Worm (Caenorhabditis elegans) whole organism, L2 larva: ENCODE data around the gene pld-1.

Source experiments
- C34F6.9 ChIP-seq: fragments of 150-350 bp; optimal IDR thresholded peaks from 2 replicates; lab custom pipeline; 2014; ENCODE audit warnings: missing biosample characterization, missing genetic modification characterization
- F13H6.1 ChIP-seq: sonication (generic microtip); optimal IDR thresholded peaks from 2 replicates; lab custom pipeline; 2016; ENCODE audit warnings: missing genetic modification characterization, missing compliant biosample characterization
- R02D3.7 ChIP-seq: fragments of 150-350 bp; optimal IDR thresholded peaks from 2 replicates; lab custom pipeline; 2014; ENCODE audit warnings: missing biosample characterization, missing genetic modification characterization
- Y55F3AM.14 ChIP-seq: fragments of 200-800 bp; sonication (Bioruptor generic); optimal IDR thresholded peaks from 2 replicates; lab custom pipeline; 2018; ENCODE audit warnings: mild to moderate bottlenecking, missing genetic modification characterization, missing compliant biosample characterization
- alr-1 ChIP-seq: fragments of 150-350 bp; optimal IDR thresholded peaks from 2 replicates; lab custom pipeline; 2014; ENCODE audit warnings: missing biosample characterization, missing genetic modification characterization
- aly-2 ChIP-seq: fragments of 150-350 bp; optimal IDR thresholded peaks from 2 replicates; lab custom pipeline; 2014; ENCODE audit warnings: missing biosample characterization, missing genetic modification characterization
- ama-1 ChIP-seq: fragments of 150-350 bp; optimal IDR thresholded peaks from 2 replicates; lab custom pipeline; 2018; ENCODE audit warnings: inconsistent platforms
- blmp-1 ChIP-seq: sonication (generic microtip); optimal IDR thresholded peaks from 2 replicates; lab custom pipeline; 2017; ENCODE audit warnings: missing genetic modification characterization, mild to moderate bottlenecking, missing compliant biosample characterization, antibody characterized with exemption, moderate library complexity; ENCODE audit not compliant: insufficient read depth
- ceh-82 ChIP-seq: fragments of 150-350 bp; optimal IDR thresholded peaks from 2 replicates; lab custom pipeline; 2014; ENCODE audit warnings: missing biosample characterization, missing genetic modification characterization
- crh-2 ChIP-seq: sonication (generic microtip); optimal IDR thresholded peaks from 2 replicates; lab custom pipeline; 2017; ENCODE audit warnings: missing biosample characterization, missing genetic modification characterization
- dmd-4 ChIP-seq: sonication (generic microtip); optimal IDR thresholded peaks from 2 replicates; lab custom pipeline; 2017; ENCODE audit warnings: missing biosample characterization, missing genetic modification characterization
- egl-27 ChIP-seq: sonication (generic microtip); optimal IDR thresholded peaks from 3 replicates; lab custom pipeline; 2017; ENCODE audit warnings: missing biosample characterization, missing genetic modification reagents, missing genetic modification characterization
- elt-3 ChIP-seq: sonication (generic microtip); optimal IDR thresholded peaks from 2 replicates; lab custom pipeline; 2017; ENCODE audit warnings: missing biosample characterization, missing genetic modification characterization
- fos-1 ChIP-seq: fragments of 150-350 bp; optimal IDR thresholded peaks from 2 replicates; lab custom pipeline; 2014; ENCODE audit warnings: missing biosample characterization, missing genetic modification characterization
- lin-13 ChIP-seq: fragments of 150-350 bp; optimal IDR thresholded peaks from 2 replicates; lab custom pipeline; 2014; ENCODE audit warnings: missing biosample characterization, missing genetic modification reagents, missing genetic modification characterization
- lin-39 ChIP-seq: fragments of 150-350 bp; optimal IDR thresholded peaks from 2 replicates; lab custom pipeline; 2014; ENCODE audit warnings: missing biosample characterization, missing genetic modification reagents, missing genetic modification characterization
- lsy-2 ChIP-seq, 2 experiments: fragments of 150-350 bp in 1 of 2; sonication (generic microtip) in 1 of 2; optimal IDR thresholded peaks; 2 replicates each; lab custom pipeline; 2014 to 2017; ENCODE audit warnings: missing biosample characterization in 2 of 2, missing genetic modification characterization in 2 of 2
- mab-5 ChIP-seq: fragments of 150-350 bp; optimal IDR thresholded peaks from 2 replicates; lab custom pipeline; 2014; ENCODE audit warnings: missing biosample characterization, missing genetic modification characterization
- mbf-1 ChIP-seq: sonication (generic microtip); optimal IDR thresholded peaks from 2 replicates; lab custom pipeline; 2017; ENCODE audit warnings: missing biosample characterization, missing genetic modification characterization
- mdl-1 ChIP-seq, 2 experiments: fragments of 150-350 bp in 1 of 2; sonication (generic microtip) in 1 of 2; optimal IDR thresholded peaks; 2 replicates each; lab custom pipeline; 2017; ENCODE audit warnings: missing biosample characterization in 2 of 2, missing genetic modification characterization in 2 of 2
- nhr-10 ChIP-seq: sonication (generic microtip); optimal IDR thresholded peaks from 2 replicates; lab custom pipeline; 2017; ENCODE audit warnings: missing biosample characterization, missing genetic modification characterization
- nhr-129 ChIP-seq: fragments of 150-350 bp; optimal IDR thresholded peaks from 2 replicates; lab custom pipeline; 2014; ENCODE audit warnings: missing biosample characterization, missing genetic modification characterization
- nhr-21 ChIP-seq: fragments of 150-350 bp; optimal IDR thresholded peaks from 2 replicates; lab custom pipeline; 2014; ENCODE audit warnings: missing biosample characterization, missing genetic modification characterization
- nhr-23 ChIP-seq: fragments of 150-350 bp; optimal IDR thresholded peaks from 2 replicates; lab custom pipeline; 2014; ENCODE audit warnings: missing biosample characterization, missing genetic modification reagents, missing genetic modification characterization
- nhr-25 ChIP-seq: fragments of 150-350 bp; sonication (generic microtip); optimal IDR thresholded peaks from 3 replicates; lab custom pipeline; 2014; ENCODE audit warnings: missing biosample characterization, missing genetic modification characterization
- nhr-6 ChIP-seq: fragments of 150-350 bp; optimal IDR thresholded peaks from 2 replicates; lab custom pipeline; 2014; ENCODE audit warnings: missing biosample characterization, missing genetic modification characterization
- peb-1 ChIP-seq: fragments of 150-350 bp; optimal IDR thresholded peaks from 2 replicates; lab custom pipeline; 2014; ENCODE audit warnings: missing biosample characterization, missing genetic modification characterization
- sem-4 ChIP-seq: fragments of 150-350 bp; optimal IDR thresholded peaks from 2 replicates; lab custom pipeline; 2014; ENCODE audit warnings: missing biosample characterization, missing genetic modification reagents, missing genetic modification characterization
- skn-1 ChIP-seq: sonication (generic microtip); optimal IDR thresholded peaks from 2 replicates; lab custom pipeline; 2017; ENCODE audit warnings: missing biosample characterization, missing genetic modification characterization
- sma-3 ChIP-seq: sonication (generic microtip); optimal IDR thresholded peaks from 2 replicates; lab custom pipeline; 2016; ENCODE audit warnings: missing genetic modification reagents, missing genetic modification characterization, missing compliant biosample characterization
- sma-9 ChIP-seq, 2 experiments: fragments of 150-350 bp in 1 of 2; sonication (generic microtip) in 1 of 2; optimal IDR thresholded peaks; 2 replicates each; lab custom pipeline; 2014 to 2016; ENCODE audit warnings: missing genetic modification characterization in 2 of 2, mild to moderate bottlenecking in 1 of 2, missing biosample characterization in 1 of 2, missing compliant biosample characterization in 1 of 2, missing genetic modification reagents in 1 of 2, moderate library complexity in 1 of 2
- snpc-4 ChIP-seq: fragments of 150-350 bp; optimal IDR thresholded peaks from 2 replicates; lab custom pipeline; 2014; ENCODE audit warnings: missing biosample characterization, missing genetic modification characterization
- unc-39 ChIP-seq: fragments of 150-350 bp; optimal IDR thresholded peaks from 2 replicates; lab custom pipeline; 2014; ENCODE audit warnings: missing biosample characterization, missing genetic modification characterization
- zag-1 ChIP-seq: fragments of 150-350 bp; optimal IDR thresholded peaks from 2 replicates; lab custom pipeline; 2014; ENCODE audit warnings: missing biosample characterization, missing genetic modification characterization
- ztf-11 ChIP-seq: sonication (generic microtip); optimal IDR thresholded peaks from 2 replicates; lab custom pipeline; 2017; ENCODE audit warnings: missing biosample characterization, missing genetic modification characterization

Gene pld-1

ce11 chrII:5050776-5051175 lies 40.7 kb downstream of the pld-1 start:
- no peak for TF ChIP-seq C34F6.9 (tag; lab: Kevin White, UChicago)
- no peak for TF ChIP-seq peb-1 (tag; lab: Kevin White, UChicago)
- no peak for TF ChIP-seq unc-39 (tag; lab: Kevin White, UChicago)
- no peak for TF ChIP-seq dmd-4 (tag; lab: Kevin White, UChicago)
- no peak for TF ChIP-seq blmp-1 (tag; lab: Kevin White, UChicago)
- TF ChIP-seq fos-1 (tag; lab: Kevin White, UChicago) = no peak
- TF ChIP-seq, all 48 proteins: peak for 0

ce11 chrII:5049865-5050342 lies 41.6 kb downstream of the pld-1 start, which contains the start of gene F33G12.6:
TSS of gene F33G12.6 (plus strand) at chrII:5049915.
- TF ChIP-seq nhr-129 (peak; percentile 28), Y55F3AM.14 (GFP tag; lab: Kevin White, UChicago) (no peak), lsy-2 (tag; optimal IDR thresholded peaks at IDR 0.05; lab: Kevin White, UChicago) (peak in 1 of 2 experiments; percentile 31)

- TF ChIP-seq nhr-21 (no peak), nhr-129 (peak; percentile 5), nhr-6 (tag; lab: Kevin White, UChicago) (peak; percentile 4), Y55F3AM.14 (GFP tag; lab: Kevin White, UChicago) (no peak), blmp-1 (tag; lab: Kevin White, UChicago) (peak; percentile 22), nhr-25 (tag; lab: Kevin White, UChicago) (peak; percentile 84), nhr-10 (no peak), F13H6.1 (tag; lab: Kevin White, UChicago) (peak; percentile 11), lsy-2 (tag; optimal IDR thresholded peaks at IDR 0.05; lab: Kevin White, UChicago) (peak in 1 of 2 experiments; percentile 29), C34F6.9 (tag; lab: Kevin White, UChicago) (peak; percentile 2), mab-5 (tag; lab: Kevin White, UChicago) (peak; percentile 62), unc-39 (tag; lab: Kevin White, UChicago) (no peak), elt-3 (tag; lab: Kevin White, UChicago) (no peak), sma-9 (GFP tag; optimal IDR thresholded peaks at IDR 0.05; lab: Kevin White, UChicago) (peak; percentile 19), sma-9 (tag; optimal IDR thresholded peaks at IDR 0.05; lab: Kevin White, UChicago) (no peak), egl-27 (tag; lab: Kevin White, UChicago) (peak; percentile 28), crh-2 (tag; lab: Kevin White, UChicago) (peak; percentile 64), nhr-23 (tag; lab: Kevin White, UChicago) (no peak), sem-4 (tag; lab: Kevin White, UChicago) (peak; percentile 31), fos-1 (tag; lab: Kevin White, UChicago) (no peak), dmd-4 (tag; lab: Kevin White, UChicago) (no peak), aly-2 (tag; lab: Kevin White, UChicago) (no peak), mdl-1 (tag; optimal IDR thresholded peaks at IDR 0.05; lab: Kevin White, UChicago) (no peak), skn-1 (no peak), sma-3 (GFP tag; lab: Kevin White, UChicago) (peak; percentile 21), ama-1 (lab: Kevin White, UChicago) (no peak)
Observed at ce11 chrII:5049249-5049648, 42.2 kb downstream of the pld-1 start.

- peak; percentile 54 for TF ChIP-seq nhr-129
- TF ChIP-seq alr-1 (tag; lab: Kevin White, UChicago) = no peak
- peak; percentile 13 for TF ChIP-seq C34F6.9 (tag; lab: Kevin White, UChicago)
Observed at ce11 chrII:5048185-5048795, 43.2 kb downstream of the pld-1 start.

ce11 chrII:5047279-5047678 lies 44.2 kb downstream of the pld-1 start:
- no peak for TF ChIP-seq zag-1 (tag; lab: Kevin White, UChicago)
- no peak for TF ChIP-seq R02D3.7 (tag; lab: Kevin White, UChicago)
- peak; percentile 41 for TF ChIP-seq nhr-129
- no peak for TF ChIP-seq F13H6.1 (tag; lab: Kevin White, UChicago)
- TF ChIP-seq crh-2 (tag; lab: Kevin White, UChicago) = no peak
- TF ChIP-seq nhr-6 (tag; lab: Kevin White, UChicago) = no peak
- no peak for TF ChIP-seq ztf-11 (tag; lab: Kevin White, UChicago)
- no peak for TF ChIP-seq alr-1 (tag; lab: Kevin White, UChicago)
- no peak for TF ChIP-seq sma-9 (GFP tag; optimal IDR thresholded peaks at IDR 0.05; lab: Kevin White, UChicago)
- TF ChIP-seq sma-9 (tag; optimal IDR thresholded peaks at IDR 0.05; lab: Kevin White, UChicago) = no peak
- TF ChIP-seq mdl-1 (tag; optimal IDR thresholded peaks at IDR 0.05; lab: Kevin White, UChicago) = no peak
- no peak for TF ChIP-seq snpc-4
- no peak for TF ChIP-seq mbf-1
- TF ChIP-seq C34F6.9 (tag; lab: Kevin White, UChicago) = peak; percentile 20
- TF ChIP-seq lin-39 (tag; lab: Kevin White, UChicago) = no peak
- no peak for TF ChIP-seq lin-13 (GFP tag; lab: Kevin White, UChicago)
- no peak for TF ChIP-seq ceh-82 (tag; lab: Kevin White, UChicago)
- peak; percentile 10 for TF ChIP-seq blmp-1 (tag; lab: Kevin White, UChicago)
- no peak for TF ChIP-seq peb-1 (tag; lab: Kevin White, UChicago)
- TF ChIP-seq sma-3 (GFP tag; lab: Kevin White, UChicago) = no peak
